Worm (Caenorhabditis elegans): Measurements from ENCODE around the gene glrx-5.
A peak's percentile ranks its signal among the peaks of the same experiment; 100 is the strongest.

The glrx-5 gene

DNA sequence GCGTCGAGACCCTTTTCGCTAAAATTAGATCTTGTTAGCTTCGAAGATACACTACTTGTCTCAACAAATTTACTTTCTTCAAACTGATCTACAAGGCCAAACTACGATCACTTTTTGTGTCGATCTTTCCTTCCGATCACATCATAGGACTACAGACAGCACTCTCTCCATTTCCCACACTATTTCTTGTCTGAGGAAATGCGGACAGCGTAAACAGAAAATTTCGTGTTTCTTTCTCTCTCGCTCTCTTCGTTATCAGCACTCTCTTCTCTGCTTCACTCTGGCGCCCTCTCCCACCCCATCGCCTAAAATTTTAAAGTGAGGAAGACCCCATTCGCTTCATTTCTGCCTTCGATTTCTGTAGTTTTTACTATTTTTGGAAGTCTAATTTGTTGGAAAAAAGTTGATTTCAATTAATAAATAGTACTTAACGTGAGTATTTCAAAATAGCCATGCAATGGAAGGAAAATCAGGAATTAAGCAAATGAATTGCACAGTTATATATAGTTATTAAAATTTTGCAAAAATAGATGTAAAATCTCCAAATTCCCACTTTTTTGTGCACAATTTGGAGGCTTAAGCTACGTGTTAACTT, 38.2 kb downstream of the glrx-5 start (continued):
- peak; percentile 46 for TF ChIP-seq pag-3 (tag; optimal IDR thresholded peaks at IDR 0.05; ENCODE audit: borderline replicate concordance, insufficient read depth)
- TF ChIP-seq irx-1 (tag; optimal IDR thresholded peaks at IDR 0.05) = peak; percentile 76
- peak; percentile 16 for TF ChIP-seq dsc-1 (tag; optimal IDR thresholded peaks at IDR 0.05)
- peak; percentile 25 for TF ChIP-seq nhr-237 (tag; optimal IDR thresholded peaks at IDR 0.05)

DNA sequence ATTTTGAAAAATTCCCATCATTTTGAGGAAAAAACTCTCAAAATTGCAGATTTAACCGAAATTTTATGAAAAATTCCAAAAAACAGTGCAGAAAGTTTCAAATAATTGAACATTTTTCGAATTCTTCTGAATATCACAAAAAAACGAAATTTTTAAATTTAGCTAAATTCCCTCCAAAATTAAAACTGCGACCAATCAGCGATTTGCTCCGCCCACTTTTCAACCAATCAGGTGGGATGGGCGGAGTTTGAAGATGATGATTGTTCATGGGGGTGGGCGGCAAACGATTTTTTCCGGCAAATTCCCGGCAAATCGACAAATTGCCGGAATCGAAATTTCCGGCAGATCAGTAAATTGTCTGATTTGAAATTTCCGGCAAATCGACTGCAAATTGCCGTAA, 39.4 kb downstream of the glrx-5 start:
- TF ChIP-seq efl-1 (optimal IDR thresholded peaks at IDR 0.05) = no peak
- peak in 1 of 2 experiments; percentile 46 for TF ChIP-seq efl-1 (GFP tag; optimal IDR thresholded peaks at IDR 0.05 in 1 of 2)
- TF ChIP-seq jun-1 (tag; optimal IDR thresholded peaks at IDR 0.05) = no peak
- TF ChIP-seq ceh-8 (GFP tag; optimal IDR thresholded peaks at IDR 0.05) = no peak

DNA sequence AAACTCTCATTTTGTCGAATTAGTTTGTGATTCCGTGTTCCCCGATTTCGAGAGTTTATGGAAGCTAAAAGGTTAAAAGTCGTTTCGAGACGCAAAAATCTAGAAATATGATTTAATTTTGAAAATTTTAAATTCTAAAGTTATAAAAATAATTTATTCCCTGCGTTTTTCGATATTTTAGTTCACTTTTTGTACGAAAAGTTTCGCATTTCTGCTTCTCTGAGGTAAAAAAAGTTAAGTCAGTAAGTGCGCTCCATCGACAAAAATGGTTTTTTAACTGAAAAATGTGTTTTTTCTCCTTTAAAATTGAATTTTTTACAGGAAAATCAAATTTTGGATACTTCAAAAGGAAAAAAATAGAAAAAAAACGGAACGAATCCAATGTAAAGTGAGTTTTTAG, 40.2 kb downstream of the glrx-5 start, which contains the start of gene zip-1:
Gene zip-1, plus strand, starts transcription at position 301 of the 400 bp plus-strand sequence.
- TF ChIP-seq lin-14 (GFP tag; optimal IDR thresholded peaks at IDR 0.05) (no peak), nhr-71 (tag; optimal IDR thresholded peaks at IDR 0.05) (no peak), snpc-4 (tag; optimal IDR thresholded peaks at IDR 0.05) (no peak), lin-35 (GFP tag; optimal IDR thresholded peaks at IDR 0.05) (no peak), tlp-1 (tag; optimal IDR thresholded peaks at IDR 0.05) (no peak), mef-2 (tag; optimal IDR thresholded peaks at IDR 0.05) (no peak), C04F5.9 (tag; optimal IDR thresholded peaks at IDR 0.05) (no peak), pax-3 (tag; optimal IDR thresholded peaks at IDR 0.05) (no peak), rnt-1 (tag; optimal IDR thresholded peaks at IDR 0.05) (no peak), ceh-63 (GFP tag; optimal IDR thresholded peaks at IDR 0.05) (no peak), unc-130 (tag; optimal IDR thresholded peaks at IDR 0.05) (no peak), zip-4 (GFP tag; optimal IDR thresholded peaks at IDR 0.05) (no peak), lir-3 (tag; optimal IDR thresholded peaks at IDR 0.05; ENCODE audit: poor library complexity) (no peak), ceh-82 (tag; optimal IDR thresholded peaks at IDR 0.05) (no peak), hlh-4 (tag; optimal IDR thresholded peaks at IDR 0.05) (no peak)

DNA sequence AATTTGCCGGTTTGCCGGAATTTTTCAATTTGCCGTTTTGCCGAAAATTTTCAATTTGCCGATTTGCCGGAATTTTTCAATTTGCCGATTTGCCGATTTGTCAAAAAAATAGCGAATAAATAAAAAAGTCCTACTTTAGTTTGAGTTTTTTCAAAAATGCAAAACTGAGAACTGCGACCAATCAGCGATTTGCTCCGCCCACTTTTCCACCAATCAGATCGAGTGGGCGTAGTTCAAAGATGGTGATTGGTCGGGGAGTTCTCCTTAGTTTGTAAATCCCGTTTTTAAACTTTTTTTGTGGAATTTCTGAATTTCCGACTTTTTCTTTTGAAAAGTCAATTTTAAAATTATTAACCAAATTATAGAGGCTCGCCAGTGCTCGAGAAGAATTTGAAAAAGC, 42.4 kb downstream of the glrx-5 start:
- TF ChIP-seq ceh-90 (tag; optimal IDR thresholded peaks at IDR 0.05) (no peak), lin-35 (GFP tag; optimal IDR thresholded peaks at IDR 0.05) (no peak), lin-15B (tag; optimal IDR thresholded peaks at IDR 0.05) (no peak), nhr-85 (tag) (no peak), unc-30 (tag; optimal IDR thresholded peaks at IDR 0.05) (no peak), fkh-10 (GFP tag; optimal IDR thresholded peaks at IDR 0.05) (no peak), F16B12.6 (tag; optimal IDR thresholded peaks at IDR 0.05) (no peak), efl-1 (optimal IDR thresholded peaks at IDR 0.05) (no peak), efl-1 (GFP tag; optimal IDR thresholded peaks at IDR 0.05 in 1 of 2) (no peak), fkh-8 (tag; optimal IDR thresholded peaks at IDR 0.05) (no peak), ceh-8 (GFP tag; optimal IDR thresholded peaks at IDR 0.05) (no peak), aly-2 (tag; optimal IDR thresholded peaks at IDR 0.05) (no peak), dsc-1 (tag; optimal IDR thresholded peaks at IDR 0.05) (no peak)

DNA sequence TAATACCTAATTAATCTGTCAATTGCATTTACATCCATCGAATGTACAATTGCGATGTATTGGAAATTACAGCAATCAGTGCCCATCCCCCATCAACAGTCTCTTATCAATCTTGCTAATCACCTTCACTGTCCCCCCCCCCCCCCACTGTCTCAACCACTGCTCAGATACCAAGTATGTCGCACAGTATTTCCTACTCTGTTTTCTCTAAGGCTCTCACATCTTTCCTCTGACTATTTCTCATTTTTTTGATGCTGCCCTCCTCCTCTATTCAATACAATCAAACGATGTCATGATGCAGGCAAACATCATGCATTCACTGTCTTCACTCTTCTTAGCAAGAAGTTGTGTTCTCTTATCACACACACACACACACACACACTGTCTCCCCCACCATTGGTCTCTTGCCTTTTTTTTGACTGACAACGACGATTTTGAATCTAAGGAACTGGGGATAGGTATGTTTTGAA, 46.1 kb downstream of the glrx-5 start, which contains the start of the genes zip-12 and Y75B8A.63:
Gene zip-12, plus strand, starts transcription at position 387 of the 470 bp plus-strand sequence.
Gene Y75B8A.63, plus strand, starts transcription at position 420 of the 470 bp plus-strand sequence.
- no peak for TF ChIP-seq nhr-237 (tag; optimal IDR thresholded peaks at IDR 0.05)
- no peak for TF ChIP-seq nhr-76 (tag; optimal IDR thresholded peaks at IDR 0.05)
- peak; percentile 40 for TF ChIP-seq blmp-1 (tag; optimal IDR thresholded peaks at IDR 0.05)
- no peak for TF ChIP-seq grh-1 (GFP tag; IDR thresholded peaks at IDR 0.05)
- TF ChIP-seq swsn-7 (tag; optimal IDR thresholded peaks at IDR 0.05) = no peak
- no peak for TF ChIP-seq ceh-88 (GFP tag; IDR thresholded peaks at IDR 0.05)
- TF ChIP-seq efl-1 (optimal IDR thresholded peaks at IDR 0.05) = no peak
- TF ChIP-seq efl-1 (GFP tag; optimal IDR thresholded peaks at IDR 0.05 in 1 of 2) = no peak
- no peak for TF ChIP-seq F16B12.6 (tag; optimal IDR thresholded peaks at IDR 0.05)
- no peak for TF ChIP-seq nhr-84 (tag; optimal IDR thresholded peaks at IDR 0.05)
- no peak for TF ChIP-seq mab-9 (GFP tag; IDR thresholded peaks at IDR 0.05)
- TF ChIP-seq fkh-10 (GFP tag; optimal IDR thresholded peaks at IDR 0.05) = no peak
- no peak for TF ChIP-seq nhr-77 (tag; optimal IDR thresholded peaks at IDR 0.05)
- TF ChIP-seq fkh-8 (tag; optimal IDR thresholded peaks at IDR 0.05) = no peak
- TF ChIP-seq elt-3 (tag; optimal IDR thresholded peaks at IDR 0.05) = peak in 3 of 6 experiments; percentile 16 to 73 (median 31)
- TF ChIP-seq ces-1 (GFP tag; optimal IDR thresholded peaks at IDR 0.05) = no peak
- TF ChIP-seq ama-1 (optimal IDR thresholded peaks at IDR 0.05) = no peak
- no peak for TF ChIP-seq nhr-12 (tag; optimal IDR thresholded peaks at IDR 0.05)
- no peak for TF ChIP-seq rnt-1 (tag; optimal IDR thresholded peaks at IDR 0.05)
- TF ChIP-seq lir-3 (tag; optimal IDR thresholded peaks at IDR 0.05; ENCODE audit: poor library complexity) = no peak
- no peak for TF ChIP-seq hlh-4 (tag; optimal IDR thresholded peaks at IDR 0.05)
- no peak for TF ChIP-seq unc-62 (GFP tag; optimal IDR thresholded peaks at IDR 0.05)
- TF ChIP-seq ceh-8 (GFP tag; optimal IDR thresholded peaks at IDR 0.05) = no peak
